Fruit fly (Drosophila melanogaster): Measurements from ENCODE around the gene CG3792.

CG3792 gene

DNA sequence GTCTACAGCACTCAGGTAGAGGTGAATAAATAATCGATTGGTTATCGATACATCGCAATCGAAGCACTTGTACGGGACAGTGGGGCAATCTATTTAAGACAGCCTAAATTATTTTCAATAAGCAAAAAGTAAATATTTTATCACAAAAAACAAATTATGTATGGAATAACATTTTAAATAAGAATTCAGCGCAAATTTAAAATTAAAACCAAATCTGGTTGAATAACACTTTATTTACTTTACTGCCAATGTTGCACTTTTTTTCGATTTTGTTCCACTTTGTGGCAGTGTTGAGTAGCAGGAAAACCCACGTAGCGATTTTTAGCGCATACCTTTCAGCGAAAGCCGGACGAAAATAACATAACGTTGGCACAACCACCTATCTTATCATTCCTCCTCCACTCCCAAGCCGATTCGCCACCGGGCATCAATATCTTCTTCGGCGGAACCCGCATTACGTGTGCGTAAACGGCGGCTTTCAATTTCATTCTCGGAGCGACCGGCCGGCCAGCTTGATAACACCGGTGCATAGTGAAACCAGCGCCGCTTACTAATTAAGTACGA, at the start of gene CG3792, which contains the start of gene Gmd (continued):
- TF ChIP-seq CG3995 (GFP tag; optimal IDR thresholded peaks at IDR 0.05): peak; percentile 85
- TF ChIP-seq Atf6 (GFP tag; IDR thresholded peaks at IDR 0.05): peak; percentile 97
- peak; percentile 92 for TF ChIP-seq Rx (GFP tag; IDR thresholded peaks at IDR 0.05)
- peak; percentile 95 for TF ChIP-seq CG4854 (GFP tag; optimal IDR thresholded peaks at IDR 0.05)
- TF ChIP-seq CG2889 (GFP tag; IDR thresholded peaks at IDR 0.05): peak; percentile 92
- peak; percentile 88 for TF ChIP-seq CG6175 (GFP tag; IDR thresholded peaks at IDR 0.05)
- peak; percentile 97 for TF ChIP-seq dysf (GFP tag; IDR thresholded peaks at IDR 0.05)
- peak; percentile 95 for TF ChIP-seq Hr3 (GFP tag; optimal IDR thresholded peaks at IDR 0.05)
- TF ChIP-seq Mes4 (GFP tag; optimal IDR thresholded peaks at IDR 0.05): peak; percentile 87
- TF ChIP-seq shn (GFP tag; optimal IDR thresholded peaks at IDR 0.05): peak; percentile 92
- TF ChIP-seq caup (GFP tag; optimal IDR thresholded peaks at IDR 0.05; ENCODE audit: severe bottlenecking): peak; percentile 90
- peak; percentile 96 for TF ChIP-seq CG18764 (GFP tag; optimal IDR thresholded peaks at IDR 0.05)
- peak; percentile 85 to 96 for TF ChIP-seq chif (GFP tag; optimal IDR thresholded peaks at IDR 0.05)
- peak; percentile 91 for TF ChIP-seq jigr1 (GFP tag; IDR thresholded peaks at IDR 0.05)
- peak; percentile 96 for TF ChIP-seq stwl (tag; optimal IDR thresholded peaks at IDR 0.05)
- TF ChIP-seq CG11695 (GFP tag; IDR thresholded peaks at IDR 0.05): peak; percentile 96
- peak; percentile 70 for TF ChIP-seq CG4360 (GFP tag; IDR thresholded peaks at IDR 0.05)
- no peak for TF ChIP-seq usp (GFP tag; optimal IDR thresholded peaks at IDR 0.05)
- TF ChIP-seq CG14441 (GFP tag; IDR thresholded peaks at IDR 0.05): peak; percentile 96
- peak; percentile 92 for TF ChIP-seq ttk (GFP tag; IDR thresholded peaks at IDR 0.05)
- peak; percentile 92 for TF ChIP-seq CG4617 (GFP tag; optimal IDR thresholded peaks at IDR 0.05; ENCODE audit: borderline replicate concordance)
- TF ChIP-seq cad (GFP tag; optimal IDR thresholded peaks at IDR 0.05): no peak
- TF ChIP-seq CG1529 (GFP tag; optimal IDR thresholded peaks at IDR 0.05): peak; percentile 86
- TF ChIP-seq sens (GFP tag): peak; percentile 100
- TF ChIP-seq Dad (GFP tag; optimal IDR thresholded peaks at IDR 0.05): peak; percentile 94
- peak; percentile 95 for TF ChIP-seq CG4707 (GFP tag; optimal IDR thresholded peaks at IDR 0.05)
- peak; percentile 96 for TF ChIP-seq peb (GFP tag; IDR thresholded peaks at IDR 0.05)
- TF ChIP-seq her (GFP tag; optimal IDR thresholded peaks at IDR 0.05): peak; percentile 90
- TF ChIP-seq Ssrp (tag; optimal IDR thresholded peaks at IDR 0.05): peak; percentile 95
- TF ChIP-seq Sin3A (optimal IDR thresholded peaks at IDR 0.05): peak; percentile 82
- TF ChIP-seq trh (GFP tag; optimal IDR thresholded peaks at IDR 0.05): peak; percentile 83
- TF ChIP-seq repo (GFP tag; optimal IDR thresholded peaks at IDR 0.05): peak; percentile 86
- peak; percentile 93 for TF ChIP-seq pnt (GFP tag; optimal IDR thresholded peaks at IDR 0.05)
- TF ChIP-seq CG3838 (GFP tag; optimal IDR thresholded peaks at IDR 0.05): peak; percentile 87
- TF ChIP-seq CG13894 (tag; optimal IDR thresholded peaks at IDR 0.05): peak; percentile 95
- TF ChIP-seq bab2 (GFP tag; optimal IDR thresholded peaks at IDR 0.05): peak; percentile 91
- no peak for TF ChIP-seq yki (optimal IDR thresholded peaks at IDR 0.05)
- TF ChIP-seq CG12155 (GFP tag; optimal IDR thresholded peaks at IDR 0.05): peak; percentile 94
- no peak for TF ChIP-seq hth (optimal IDR thresholded peaks at IDR 0.05)
- TF ChIP-seq CG30403 (GFP tag; optimal IDR thresholded peaks at IDR 0.05): peak; percentile 97
- peak; percentile 96 for TF ChIP-seq CG9215 (GFP tag; IDR thresholded peaks at IDR 0.05)
- TF ChIP-seq HmgD (GFP tag; optimal IDR thresholded peaks at IDR 0.05): peak; percentile 87
- peak; percentile 94 for TF ChIP-seq fd3F (GFP tag; optimal IDR thresholded peaks at IDR 0.05)
- peak; percentile 93 for TF ChIP-seq CG5245 (GFP tag; optimal IDR thresholded peaks at IDR 0.05)
- peak; percentile 97 for TF ChIP-seq lmd (GFP tag; IDR thresholded peaks at IDR 0.05)
- TF ChIP-seq CG5953 (GFP tag; IDR thresholded peaks at IDR 0.05): peak; percentile 93
- TF ChIP-seq CG12219 (GFP tag; optimal IDR thresholded peaks at IDR 0.05): peak; percentile 91
- TF ChIP-seq CG10431 (GFP tag; optimal IDR thresholded peaks at IDR 0.05): peak; percentile 82
- peak; percentile 94 for TF ChIP-seq CG10366 (GFP tag; IDR thresholded peaks at IDR 0.05)
- TF ChIP-seq Dp (GFP tag; optimal IDR thresholded peaks at IDR 0.05): peak; percentile 22
- TF ChIP-seq aop (GFP tag; IDR thresholded peaks at IDR 0.05): no peak; the same call in 1 of the 2 replicates
- TF ChIP-seq Asciz (GFP tag; optimal IDR thresholded peaks at IDR 0.05): no peak
- no peak for TF ChIP-seq HLHmδ (GFP tag; optimal IDR thresholded peaks at IDR 0.05)
